Worm (Caenorhabditis elegans) whole organism, late embryonic: ENCODE results near the gene Y37E11AL.2.

Experiments
- pha-4 ChIP-seq: fragments of 150-350 bp; optimal IDR thresholded peaks from 2 replicates; lab custom pipeline; 2018; ENCODE audit warnings: missing biosample characterization, missing genetic modification reagents, missing genetic modification characterization
- tbx-2 ChIP-seq: sonication (generic microtip); optimal IDR thresholded peaks from 2 replicates; lab custom pipeline; 2016; ENCODE audit warnings: missing genetic modification characterization, missing compliant biosample characterization

DNA sequence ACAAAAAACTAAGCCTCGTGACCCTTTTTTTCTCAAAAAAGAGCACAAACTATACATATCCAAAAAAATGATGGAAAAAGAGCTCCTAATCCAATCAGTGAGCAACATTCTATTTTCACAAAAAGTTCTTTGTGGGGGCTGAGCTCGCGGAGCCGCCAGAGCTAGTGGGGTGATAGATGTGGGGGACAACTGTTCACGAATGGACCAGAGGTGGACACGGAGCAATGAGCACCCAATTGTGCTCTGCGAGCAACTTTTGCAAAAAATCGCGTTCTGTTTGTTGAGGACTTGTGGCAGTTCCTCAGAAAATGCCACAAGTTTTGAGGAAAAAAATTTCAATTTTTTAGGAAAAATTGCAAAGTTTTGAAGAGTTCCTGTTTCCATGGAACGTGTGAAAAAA, 43.5 kb upstream of the Y37E11AL.2 start:
- TF ChIP-seq tbx-2 (no peak), pha-4 (tag; lab: Kevin White, UChicago) (no peak)
